Worm (Caenorhabditis elegans): ENCODE results near the gene F42C5.3.

DNA sequence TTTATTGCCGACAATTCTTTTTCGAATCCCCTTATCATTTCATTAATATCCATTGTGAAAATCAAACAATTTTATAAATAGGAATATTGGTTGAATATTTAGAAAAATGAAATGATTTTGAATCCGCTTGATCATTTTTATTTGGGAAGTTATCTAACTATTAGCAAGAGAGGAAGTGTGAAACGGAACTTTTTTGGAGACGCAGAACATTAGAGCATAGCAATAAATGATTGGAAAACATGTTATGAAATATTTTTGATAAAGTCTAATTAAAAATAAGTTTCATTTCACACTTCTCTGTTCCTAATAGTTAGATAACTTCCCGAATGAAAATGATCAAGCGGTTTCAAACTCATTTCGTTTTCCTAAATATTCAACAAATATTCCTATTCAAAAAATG is at the start of gene F42C5.3:
- TF ChIP-seq elt-2 (tag; optimal IDR thresholded peaks at IDR 0.05) (no peak), unc-62 (GFP tag; optimal IDR thresholded peaks at IDR 0.05) (no peak), ztf-4 (tag; optimal IDR thresholded peaks at IDR 0.05) (no peak), ama-1 (optimal IDR thresholded peaks at IDR 0.05) (no peak), dpl-1 (GFP tag; optimal IDR thresholded peaks at IDR 0.05) (no peak), fkh-10 (GFP tag; optimal IDR thresholded peaks at IDR 0.05) (no peak), nhr-47 (tag; optimal IDR thresholded peaks at IDR 0.05) (no peak), nhr-11 (tag; optimal IDR thresholded peaks at IDR 0.05) (no peak), nhr-19 (GFP tag; conservative IDR thresholded peaks at IDR 0.05) (no peak), unc-130 (tag; optimal IDR thresholded peaks at IDR 0.05) (no peak), tbx-2 (tag; optimal IDR thresholded peaks at IDR 0.05) (no peak), C16A3.4 (tag; optimal IDR thresholded peaks at IDR 0.05) (no peak), nhr-84 (tag; optimal IDR thresholded peaks at IDR 0.05) (no peak)

Measured in whole organism, L1 larva.